Worm (Caenorhabditis elegans) whole organism, L2 larva: ENCODE data around the gene ZK1248.17.

Experiments
- C34F6.9 ChIP-seq: fragments of 150-350 bp; optimal IDR thresholded peaks from 2 replicates; lab custom pipeline; 2014; ENCODE audit warnings: missing biosample characterization, missing genetic modification characterization
- F13H6.1 ChIP-seq: sonication (generic microtip); optimal IDR thresholded peaks from 2 replicates; lab custom pipeline; 2016; ENCODE audit warnings: missing genetic modification characterization, missing compliant biosample characterization
- R02D3.7 ChIP-seq: fragments of 150-350 bp; optimal IDR thresholded peaks from 2 replicates; lab custom pipeline; 2014; ENCODE audit warnings: missing biosample characterization, missing genetic modification characterization
- Y55F3AM.14 ChIP-seq: fragments of 200-800 bp; sonication (Bioruptor generic); optimal IDR thresholded peaks from 2 replicates; lab custom pipeline; 2018; ENCODE audit warnings: mild to moderate bottlenecking, missing genetic modification characterization, missing compliant biosample characterization
- ZK546.5 ChIP-seq: sonication (generic microtip); optimal IDR thresholded peaks from 2 replicates; lab custom pipeline; 2017; ENCODE audit warnings: missing biosample characterization, missing genetic modification characterization
- ama-1 ChIP-seq: fragments of 150-350 bp; optimal IDR thresholded peaks from 2 replicates; lab custom pipeline; 2018; ENCODE audit warnings: inconsistent platforms
- ceh-16 ChIP-seq: fragments of 150-350 bp; optimal IDR thresholded peaks from 2 replicates; lab custom pipeline; 2014; ENCODE audit warnings: missing biosample characterization, missing genetic modification characterization
- ceh-82 ChIP-seq: fragments of 150-350 bp; optimal IDR thresholded peaks from 2 replicates; lab custom pipeline; 2014; ENCODE audit warnings: missing biosample characterization, missing genetic modification characterization
- crh-2 ChIP-seq: sonication (generic microtip); optimal IDR thresholded peaks from 2 replicates; lab custom pipeline; 2017; ENCODE audit warnings: missing biosample characterization, missing genetic modification characterization
- dmd-4 ChIP-seq: sonication (generic microtip); optimal IDR thresholded peaks from 2 replicates; lab custom pipeline; 2017; ENCODE audit warnings: missing biosample characterization, missing genetic modification characterization
- egl-27 ChIP-seq: sonication (generic microtip); optimal IDR thresholded peaks from 3 replicates; lab custom pipeline; 2017; ENCODE audit warnings: missing biosample characterization, missing genetic modification reagents, missing genetic modification characterization
- fos-1 ChIP-seq: fragments of 150-350 bp; optimal IDR thresholded peaks from 2 replicates; lab custom pipeline; 2014; ENCODE audit warnings: missing biosample characterization, missing genetic modification characterization
- gmeb-1 ChIP-seq: fragments of 150-350 bp; optimal IDR thresholded peaks from 2 replicates; lab custom pipeline; 2014; ENCODE audit warnings: missing biosample characterization, missing genetic modification characterization
- lin-11 ChIP-seq: fragments of 150-350 bp; sonication (generic microtip); optimal IDR thresholded peaks from 2 replicates; lab custom pipeline; 2014; ENCODE audit warnings: missing biosample characterization, missing genetic modification characterization, inconsistent platforms, mixed read lengths
- lin-39 ChIP-seq: fragments of 150-350 bp; optimal IDR thresholded peaks from 2 replicates; lab custom pipeline; 2014; ENCODE audit warnings: missing biosample characterization, missing genetic modification reagents, missing genetic modification characterization
- lsy-2 ChIP-seq, 2 experiments: fragments of 150-350 bp in 1 of 2; sonication (generic microtip) in 1 of 2; optimal IDR thresholded peaks; 2 replicates each; lab custom pipeline; 2014 to 2017; ENCODE audit warnings: missing biosample characterization in 2 of 2, missing genetic modification characterization in 2 of 2
- mab-5 ChIP-seq: fragments of 150-350 bp; optimal IDR thresholded peaks from 2 replicates; lab custom pipeline; 2014; ENCODE audit warnings: missing biosample characterization, missing genetic modification characterization
- mbf-1 ChIP-seq: sonication (generic microtip); optimal IDR thresholded peaks from 2 replicates; lab custom pipeline; 2017; ENCODE audit warnings: missing biosample characterization, missing genetic modification characterization
- mdl-1 ChIP-seq, 2 experiments: fragments of 150-350 bp in 1 of 2; sonication (generic microtip) in 1 of 2; optimal IDR thresholded peaks; 2 replicates each; lab custom pipeline; 2017; ENCODE audit warnings: missing biosample characterization in 2 of 2, missing genetic modification characterization in 2 of 2
- nhr-11 ChIP-seq: fragments of 150-350 bp; optimal IDR thresholded peaks from 2 replicates; lab custom pipeline; 2014; ENCODE audit warnings: missing biosample characterization, missing genetic modification characterization
- nhr-12 ChIP-seq: fragments of 150-350 bp; optimal IDR thresholded peaks from 2 replicates; lab custom pipeline; 2014; ENCODE audit warnings: missing biosample characterization, missing genetic modification characterization
- nhr-129 ChIP-seq: fragments of 150-350 bp; optimal IDR thresholded peaks from 2 replicates; lab custom pipeline; 2014; ENCODE audit warnings: missing biosample characterization, missing genetic modification characterization
- nhr-21 ChIP-seq: fragments of 150-350 bp; optimal IDR thresholded peaks from 2 replicates; lab custom pipeline; 2014; ENCODE audit warnings: missing biosample characterization, missing genetic modification characterization
- nhr-23 ChIP-seq: fragments of 150-350 bp; optimal IDR thresholded peaks from 2 replicates; lab custom pipeline; 2014; ENCODE audit warnings: missing biosample characterization, missing genetic modification reagents, missing genetic modification characterization
- nhr-25 ChIP-seq: fragments of 150-350 bp; sonication (generic microtip); optimal IDR thresholded peaks from 3 replicates; lab custom pipeline; 2014; ENCODE audit warnings: missing biosample characterization, missing genetic modification characterization
- peb-1 ChIP-seq: fragments of 150-350 bp; optimal IDR thresholded peaks from 2 replicates; lab custom pipeline; 2014; ENCODE audit warnings: missing biosample characterization, missing genetic modification characterization
- sem-4 ChIP-seq: fragments of 150-350 bp; optimal IDR thresholded peaks from 2 replicates; lab custom pipeline; 2014; ENCODE audit warnings: missing biosample characterization, missing genetic modification reagents, missing genetic modification characterization
- sma-9 ChIP-seq, 2 experiments: fragments of 150-350 bp in 1 of 2; sonication (generic microtip) in 1 of 2; optimal IDR thresholded peaks; 2 replicates each; lab custom pipeline; 2014 to 2016; ENCODE audit warnings: missing genetic modification characterization in 2 of 2, mild to moderate bottlenecking in 1 of 2, missing biosample characterization in 1 of 2, missing compliant biosample characterization in 1 of 2, missing genetic modification reagents in 1 of 2, moderate library complexity in 1 of 2
- snpc-4 ChIP-seq: fragments of 150-350 bp; optimal IDR thresholded peaks from 2 replicates; lab custom pipeline; 2014; ENCODE audit warnings: missing biosample characterization, missing genetic modification characterization
- unc-39 ChIP-seq: fragments of 150-350 bp; optimal IDR thresholded peaks from 2 replicates; lab custom pipeline; 2014; ENCODE audit warnings: missing biosample characterization, missing genetic modification characterization
- unc-55 ChIP-seq: fragments of 150-350 bp; sonication (generic microtip); optimal IDR thresholded peaks from 3 replicates; lab custom pipeline; 2014; ENCODE audit warnings: missing biosample characterization, missing genetic modification reagents, missing genetic modification characterization
- unc-62 ChIP-seq: fragments of 150-350 bp; optimal IDR thresholded peaks from 2 replicates; lab custom pipeline; 2014; ENCODE audit warnings: missing biosample characterization, missing genetic modification reagents, missing genetic modification characterization
- ztf-11 ChIP-seq: sonication (generic microtip); optimal IDR thresholded peaks from 2 replicates; lab custom pipeline; 2017; ENCODE audit warnings: missing biosample characterization, missing genetic modification characterization

The ZK1248.17 gene

DNA sequence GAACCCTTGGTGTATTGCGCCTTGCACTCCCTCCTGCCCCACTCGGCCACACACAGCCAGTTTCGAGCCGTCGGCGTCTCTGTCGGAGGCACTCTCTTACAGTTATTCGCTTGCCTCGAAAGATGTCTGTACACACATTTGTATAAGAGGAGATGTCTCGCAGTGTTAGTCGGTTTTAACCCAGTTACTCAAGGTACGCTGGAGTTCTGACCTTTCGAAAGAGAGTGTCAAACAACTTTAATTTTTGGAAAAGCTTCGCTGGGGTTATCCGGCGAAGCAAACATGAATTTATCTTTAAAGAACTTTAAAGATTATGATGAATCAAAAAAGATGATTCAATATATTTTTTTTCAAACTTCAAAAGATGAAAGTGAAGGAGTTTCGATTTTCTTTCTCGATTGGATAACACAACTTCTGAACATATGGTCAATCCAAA is 629 bp downstream of the ZK1248.17 start (continued):
- peak; percentile 100 for TF ChIP-seq ama-1 (lab: Kevin White, UChicago)
- peak; percentile 99 for TF ChIP-seq nhr-129 (tag; lab: Kevin White, UChicago)
- peak; percentile 100 for TF ChIP-seq C34F6.9 (tag; lab: Kevin White, UChicago)
- peak; percentile 63 for TF ChIP-seq unc-39
- TF ChIP-seq nhr-21 (tag; lab: Kevin White, UChicago) = peak; percentile 99

DNA sequence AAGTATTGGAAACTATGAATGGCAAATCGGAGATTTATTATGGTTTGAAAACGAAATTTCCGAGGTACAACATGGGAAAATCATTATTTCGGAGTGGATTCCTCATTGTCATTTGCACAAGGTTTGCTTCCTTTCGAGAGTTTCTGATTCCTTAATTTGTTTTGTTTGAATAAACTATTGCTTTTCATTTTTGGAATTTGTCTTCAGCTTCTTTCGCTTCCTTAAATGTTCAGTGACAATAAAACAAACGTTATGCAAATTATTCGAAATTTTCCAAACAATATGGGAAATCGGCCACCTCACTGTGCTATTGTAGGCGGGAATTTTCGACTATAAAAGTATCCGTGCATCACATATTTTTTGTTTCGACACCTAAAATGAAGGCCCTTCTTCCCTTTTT is 3.5 kb downstream of the ZK1248.17 start, which contains the start of gene nep-25:
nep-25 (plus strand) TSS at position 375 of the 400 bp plus-strand sequence.
- no peak for TF ChIP-seq ceh-16 (tag; lab: Kevin White, UChicago)
- TF ChIP-seq nhr-25 (tag; lab: Kevin White, UChicago) = no peak
- no peak for TF ChIP-seq Y55F3AM.14 (GFP tag; lab: Kevin White, UChicago)
- TF ChIP-seq ceh-82 (tag; lab: Kevin White, UChicago) = no peak
- TF ChIP-seq unc-62 (GFP tag; lab: Kevin White, UChicago) = no peak
- TF ChIP-seq nhr-11 (tag; lab: Kevin White, UChicago) = no peak
- TF ChIP-seq crh-2 = no peak
- no peak for TF ChIP-seq sem-4 (tag; lab: Kevin White, UChicago)
- no peak for TF ChIP-seq nhr-129 (tag; lab: Kevin White, UChicago)
- no peak for TF ChIP-seq ZK546.5 (tag; lab: Kevin White, UChicago)
- no peak for TF ChIP-seq lin-11 (tag; lab: Kevin White, UChicago)
- TF ChIP-seq nhr-12 (tag; lab: Kevin White, UChicago) = no peak
- TF ChIP-seq sma-9 (GFP tag; optimal IDR thresholded peaks at IDR 0.05; lab: Kevin White, UChicago) = no peak
- no peak for TF ChIP-seq sma-9 (tag; optimal IDR thresholded peaks at IDR 0.05; lab: Kevin White, UChicago)
- TF ChIP-seq dmd-4 (tag; lab: Kevin White, UChicago) = no peak
- no peak for TF ChIP-seq fos-1 (tag; lab: Kevin White, UChicago)
- TF ChIP-seq C34F6.9 (tag; lab: Kevin White, UChicago) = no peak
- TF ChIP-seq mbf-1 = no peak
- no peak for TF ChIP-seq ztf-11 (tag; lab: Kevin White, UChicago)
- no peak for TF ChIP-seq F13H6.1 (tag; lab: Kevin White, UChicago)

DNA sequence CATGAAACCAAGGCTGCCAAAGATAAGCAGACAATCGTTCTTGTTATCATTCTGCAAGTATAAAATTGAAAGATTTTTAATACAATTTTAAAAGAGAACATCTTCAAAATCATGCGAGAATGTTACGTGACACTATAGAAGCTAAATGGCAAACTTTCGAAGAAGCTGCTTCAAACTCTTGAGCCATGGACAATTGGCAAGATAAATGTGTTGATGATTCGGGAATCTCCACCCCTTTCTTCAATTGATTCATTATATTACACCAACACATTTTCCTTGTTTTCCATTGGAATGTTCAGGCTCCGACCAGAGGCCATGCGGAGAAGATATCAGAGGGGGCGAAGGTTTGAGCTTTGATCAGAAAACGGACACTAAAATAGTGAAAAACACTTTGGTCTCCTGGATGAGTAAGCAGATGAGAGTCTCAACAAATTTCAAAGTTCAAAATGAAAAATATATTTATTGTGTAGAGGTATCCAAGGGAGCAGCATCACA is 4.2 kb downstream of the ZK1248.17 start, which contains the start of gene lec-5:
lec-5 (minus strand) TSS at position 51 of the 495 bp plus-strand sequence.
- TF ChIP-seq ztf-11 (tag; lab: Kevin White, UChicago) (no peak), egl-27 (no peak), F13H6.1 (tag; lab: Kevin White, UChicago) (peak; percentile 48), mdl-1 (tag; optimal IDR thresholded peaks at IDR 0.05; lab: Kevin White, UChicago) (no peak), dmd-4 (tag; lab: Kevin White, UChicago) (no peak), unc-55 (GFP tag; lab: Kevin White, UChicago) (no peak), mab-5 (peak; percentile 25), peb-1 (no peak), nhr-129 (tag; lab: Kevin White, UChicago) (peak; percentile 45), lsy-2 (tag; optimal IDR thresholded peaks at IDR 0.05; lab: Kevin White, UChicago) (peak in 1 of 2 experiments; percentile 33), nhr-23 (tag; lab: Kevin White, UChicago) (no peak), lin-11 (tag; lab: Kevin White, UChicago) (no peak), sma-9 (GFP tag; optimal IDR thresholded peaks at IDR 0.05; lab: Kevin White, UChicago) (peak; percentile 60), sma-9 (tag; optimal IDR thresholded peaks at IDR 0.05; lab: Kevin White, UChicago) (no peak), sem-4 (tag; lab: Kevin White, UChicago) (no peak), gmeb-1 (tag; lab: Kevin White, UChicago) (no peak), lin-39 (no peak)
- TF ChIP-seq, all 48 proteins: peak for 5

DNA sequence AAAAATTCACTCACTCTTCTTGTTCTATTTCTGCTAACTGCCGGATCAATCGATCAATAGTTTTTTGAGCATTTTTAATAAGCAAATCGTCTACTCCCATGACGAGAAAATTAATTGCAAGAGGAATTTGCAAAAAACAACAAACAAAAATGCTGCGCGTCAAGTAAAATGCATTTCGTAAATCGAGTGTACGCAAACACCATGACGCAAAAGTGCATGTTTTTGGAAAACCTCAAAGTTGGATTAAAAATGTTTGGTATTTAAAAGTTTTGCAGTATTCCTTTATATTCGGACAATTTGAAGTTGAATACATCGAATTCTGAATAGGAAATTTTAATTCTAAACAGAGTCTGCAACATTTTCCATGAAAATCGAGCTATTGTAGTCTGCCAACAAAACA is 6.1 kb downstream of the ZK1248.17 start, which contains the start of gene ZK1248.19:
ZK1248.19 (minus strand) TSS at position 188 of the 400 bp plus-strand sequence.
- TF ChIP-seq nhr-129 (tag; lab: Kevin White, UChicago) = peak; percentile 44
- TF ChIP-seq lsy-2 (tag; optimal IDR thresholded peaks at IDR 0.05; lab: Kevin White, UChicago) = peak; percentile 4 to 63
- TF ChIP-seq ama-1 (lab: Kevin White, UChicago) = no peak
- TF ChIP-seq snpc-4 (tag; lab: Kevin White, UChicago) = no peak
- no peak for TF ChIP-seq egl-27
- TF ChIP-seq gmeb-1 (tag; lab: Kevin White, UChicago) = peak; percentile 34
- peak; percentile 13 for TF ChIP-seq sma-9 (GFP tag; optimal IDR thresholded peaks at IDR 0.05; lab: Kevin White, UChicago)
- TF ChIP-seq sma-9 (tag; optimal IDR thresholded peaks at IDR 0.05; lab: Kevin White, UChicago) = no peak
- TF ChIP-seq peb-1 = no peak
- no peak for TF ChIP-seq mdl-1 (tag; optimal IDR thresholded peaks at IDR 0.05; lab: Kevin White, UChicago)
- no peak for TF ChIP-seq unc-62 (GFP tag; lab: Kevin White, UChicago)
- TF ChIP-seq unc-55 (GFP tag; lab: Kevin White, UChicago) = peak; percentile 57
- peak; percentile 36 for TF ChIP-seq C34F6.9 (tag; lab: Kevin White, UChicago)
- TF ChIP-seq R02D3.7 (tag; lab: Kevin White, UChicago) = peak; percentile 67
